Fruit fly (Drosophila melanogaster) whole organism, embryonic: ENCODE data around the gene CG7579.

Experiments used
- CG10209 ChIP-seq: fragments of 200-800 bp; sonication (Bioruptor generic); optimal IDR thresholded peaks from 3 replicates; lab custom pipeline; 2017; ENCODE audit warnings: missing biosample characterization, mild to moderate bottlenecking, missing genetic modification characterization, missing genetic modification reagents
- CG10267 ChIP-seq: fragments of 200-800 bp; sonication (Bioruptor generic); optimal IDR thresholded peaks from 2 replicates; lab custom pipeline; 2018; ENCODE audit warnings: missing biosample characterization, mild to moderate bottlenecking, missing genetic modification characterization, moderate library complexity
- CG10431 ChIP-seq: fragments of 200-800 bp; sonication (Bioruptor generic); optimal IDR thresholded peaks from 3 replicates; lab custom pipeline; 2018; ENCODE audit warnings: missing biosample characterization, mild to moderate bottlenecking, missing genetic modification characterization
- CG13296 ChIP-seq: fragments of 200-800 bp; sonication (Bioruptor generic); optimal IDR thresholded peaks from 3 replicates; lab custom pipeline; 2018; ENCODE audit warnings: missing biosample characterization, mild to moderate bottlenecking, missing genetic modification characterization
- CG13624 ChIP-seq: fragments of 200-800 bp; sonication (Bioruptor generic); optimal IDR thresholded peaks from 2 replicates; lab custom pipeline; 2016; ENCODE audit warnings: missing biosample characterization, missing genetic modification characterization
- CG1529 ChIP-seq: fragments of 200-800 bp; sonication (Bioruptor generic); optimal IDR thresholded peaks from 3 replicates; lab custom pipeline; 2018; ENCODE audit warnings: missing biosample characterization, missing genetic modification characterization
- CG16779 ChIP-seq: fragments of 200-800 bp; sonication (Bioruptor generic); IDR thresholded peaks from 2 replicates; pipeline ENCODE4 v1.3.6; 2022; ENCODE audit warnings: missing biosample characterization, missing genetic modification characterization
- CG18599 ChIP-seq: fragments of 200-800 bp; sonication (Bioruptor generic); optimal IDR thresholded peaks from 3 replicates; lab custom pipeline; 2017; ENCODE audit warnings: missing biosample characterization, missing genetic modification characterization, mild to moderate bottlenecking, moderate library complexity, missing genetic modification reagents
- CG18619 ChIP-seq: fragments of 200-800 bp; sonication (Bioruptor generic); optimal IDR thresholded peaks from 3 replicates; lab custom pipeline; 2017; ENCODE audit warnings: missing biosample characterization, mild to moderate bottlenecking, missing genetic modification characterization
- CG33557 ChIP-seq: fragments of 200-800 bp; sonication (Bioruptor generic); optimal IDR thresholded peaks from 2 replicates; lab custom pipeline; 2019; ENCODE audit warnings: missing biosample characterization, mild to moderate bottlenecking, missing genetic modification characterization, moderate library complexity
- CG4328 ChIP-seq: fragments of 200-800 bp; sonication (Bioruptor generic); optimal IDR thresholded peaks from 3 replicates; lab custom pipeline; 2017; ENCODE audit warnings: missing biosample characterization, missing genetic modification reagents, missing genetic modification characterization
- CG4820 ChIP-seq: fragments of 200-800 bp; sonication (Bioruptor generic); optimal IDR thresholded peaks from 3 replicates; lab custom pipeline; 2016; ENCODE audit warnings: missing biosample characterization, missing genetic modification characterization
- CG7963 ChIP-seq: fragments of 200-800 bp; sonication (Bioruptor generic); IDR thresholded peaks from 3 replicates; pipeline ENCODE4 v1.3.6; 2022; ENCODE audit warnings: missing biosample characterization, missing genetic modification characterization; ENCODE audit not compliant: partially characterized antibody
- CG7987 ChIP-seq: fragments of 200-800 bp; sonication (Bioruptor generic); optimal IDR thresholded peaks from 2 replicates; lab custom pipeline; 2018; ENCODE audit warnings: missing biosample characterization, mild to moderate bottlenecking, missing genetic modification characterization, moderate library complexity
- CG8281 ChIP-seq: fragments of 200-800 bp; sonication (Bioruptor generic); optimal IDR thresholded peaks from 2 replicates; lab custom pipeline; 2018; ENCODE audit warnings: missing biosample characterization, mild to moderate bottlenecking, missing genetic modification characterization, moderate library complexity
- CG8290 ChIP-seq, 3 experiments: fragments of 200-800 bp; sonication (Bioruptor generic); optimal IDR thresholded peaks; 2 replicates each; lab custom pipeline; 2016 to 2019; ENCODE audit warnings: missing biosample characterization in 3 of 3, missing genetic modification characterization in 3 of 3, mild to moderate bottlenecking in 2 of 3, moderate library complexity in 1 of 3
- CG9215 ChIP-seq: fragments of 200-800 bp; sonication (Bioruptor generic); IDR thresholded peaks from 2 replicates; pipeline ENCODE4 v1.3.6; 2022; ENCODE audit warnings: missing biosample characterization, missing genetic modification characterization
- CG9727 ChIP-seq: fragments of 200-800 bp; sonication (Bioruptor generic); optimal IDR thresholded peaks from 3 replicates; lab custom pipeline; 2017; ENCODE audit warnings: missing biosample characterization, mild to moderate bottlenecking, missing genetic modification characterization
- CTCF ChIP-seq: fragments of 200-800 bp; sonication (Bioruptor generic); optimal IDR thresholded peaks from 2 replicates; lab custom pipeline; 2017; ENCODE audit warnings: missing biosample characterization, mild to moderate bottlenecking, missing genetic modification characterization, moderate library complexity
- Dref ChIP-seq: fragments of 200-800 bp; sonication (Bioruptor generic); IDR thresholded peaks from 2 replicates; pipeline ENCODE4 v1.3.6; 2022; ENCODE audit warnings: missing biosample characterization, missing genetic modification characterization
- Fer1 ChIP-seq: fragments of 200-800 bp; sonication (Bioruptor generic); optimal IDR thresholded peaks from 2 replicates; lab custom pipeline; 2017; ENCODE audit warnings: missing biosample characterization, mild to moderate bottlenecking, missing genetic modification characterization
- Lhr ChIP-seq: fragments of 200-800 bp; sonication (Bioruptor generic); optimal IDR thresholded peaks from 3 replicates; lab custom pipeline; 2017; ENCODE audit warnings: mild to moderate bottlenecking, missing biosample characterization, missing genetic modification reagents, missing genetic modification characterization
- Lim3 ChIP-seq: fragments of 200-800 bp; sonication (Bioruptor generic); IDR thresholded peaks from 2 replicates; pipeline ENCODE4 v1.3.6; 2022; ENCODE audit warnings: missing biosample characterization, missing genetic modification characterization
- MESR4 ChIP-seq: fragments of 200-800 bp; sonication (Bioruptor generic); optimal IDR thresholded peaks from 2 replicates; lab custom pipeline; 2018; ENCODE audit warnings: missing biosample characterization, mild to moderate bottlenecking, missing genetic modification characterization, moderate library complexity
- MTF-1 ChIP-seq: fragments of 200-800 bp; sonication (Bioruptor generic); optimal IDR thresholded peaks from 2 replicates; lab custom pipeline; 2018; ENCODE audit warnings: missing biosample characterization, mild to moderate bottlenecking, missing genetic modification characterization, borderline replicate concordance
- Oli ChIP-seq: fragments of 200-800 bp; sonication (Bioruptor generic); optimal IDR thresholded peaks from 2 replicates; lab custom pipeline; 2018; ENCODE audit warnings: missing biosample characterization, mild to moderate bottlenecking, missing genetic modification characterization, moderate library complexity
- Six4 ChIP-seq: fragments of 200-800 bp; sonication (Bioruptor generic); optimal IDR thresholded peaks from 2 replicates; lab custom pipeline; 2016; ENCODE audit warnings: missing biosample characterization, missing genetic modification characterization
- Sox100B ChIP-seq: fragments of 200-800 bp; sonication (Bioruptor generic); optimal IDR thresholded peaks from 3 replicates; lab custom pipeline; 2018; ENCODE audit warnings: missing biosample characterization, mild to moderate bottlenecking, missing genetic modification characterization
- Sry-β ChIP-seq: fragments of 200-800 bp; sonication (Bioruptor generic); optimal IDR thresholded peaks from 2 replicates; lab custom pipeline; 2018; ENCODE audit warnings: missing biosample characterization, mild to moderate bottlenecking, missing genetic modification characterization, moderate library complexity
- Tbp ChIP-seq: fragments of >200 bp; optimal IDR thresholded peaks from 2 replicates; lab custom pipeline; 2018; ENCODE audit warnings: missing biosample characterization, missing genetic modification characterization
- cg ChIP-seq: fragments of 200-800 bp; sonication (Bioruptor generic); optimal IDR thresholded peaks from 3 replicates; lab custom pipeline; 2019; ENCODE audit warnings: missing biosample characterization, mild to moderate bottlenecking, missing genetic modification characterization, moderate library complexity
- ci ChIP-seq: fragments of 200-800 bp; sonication (Bioruptor generic); IDR thresholded peaks from 3 replicates; pipeline ENCODE4 v1.3.6; 2022; ENCODE audit warnings: missing biosample characterization, missing genetic modification characterization
- corto ChIP-seq: fragments of 200-800 bp; sonication (Bioruptor generic); optimal IDR thresholded peaks from 2 replicates; lab custom pipeline; 2016; ENCODE audit warnings: missing biosample characterization, mild to moderate bottlenecking, missing genetic modification characterization, moderate library complexity
- crp ChIP-seq, 2 experiments: fragments of 200-800 bp; sonication (Bioruptor generic); optimal IDR thresholded peaks; 2 replicates in 1 of 2; 3 replicates in 1 of 2; lab custom pipeline; 2017; ENCODE audit warnings: missing biosample characterization in 2 of 2, missing genetic modification characterization in 2 of 2, mild to moderate bottlenecking in 1 of 2, moderate library complexity in 1 of 2
- dmrt11E ChIP-seq: fragments of 200-800 bp; sonication (Bioruptor generic); optimal IDR thresholded peaks from 3 replicates; lab custom pipeline; 2018; ENCODE audit warnings: missing biosample characterization, mild to moderate bottlenecking, missing genetic modification characterization, moderate library complexity
- eve ChIP-seq, 2 experiments: fragments of >200 bp; optimal IDR thresholded peaks; 2 replicates each; lab custom pipeline; 2017; ENCODE audit warnings: missing biosample characterization in 2 of 2, missing genetic modification characterization in 2 of 2
- fd3F ChIP-seq: fragments of 200-800 bp; sonication (Bioruptor generic); optimal IDR thresholded peaks from 2 replicates; lab custom pipeline; 2018; ENCODE audit warnings: missing biosample characterization, mild to moderate bottlenecking, missing genetic modification characterization, moderate library complexity
- inv ChIP-seq: fragments of 200-800 bp; sonication (Bioruptor generic); IDR thresholded peaks from 2 replicates; pipeline ENCODE4 v1.3.6; 2022; ENCODE audit warnings: missing biosample characterization, missing genetic modification characterization; ENCODE audit not compliant: partially characterized antibody
- lab ChIP-seq: fragments of 200-800 bp; sonication (Bioruptor generic); optimal IDR thresholded peaks from 3 replicates; lab custom pipeline; 2017; ENCODE audit warnings: missing biosample characterization, missing genetic modification characterization, mild to moderate bottlenecking, moderate library complexity, missing genetic modification reagents
- lola ChIP-seq, 3 experiments: fragments of >200 bp in 2 of 3; fragments of 200-800 bp in 1 of 3; sonication (Bioruptor generic) in 1 of 3; optimal IDR thresholded peaks; 2 replicates each; lab custom pipeline; 2017 to 2019; ENCODE audit warnings: missing biosample characterization in 3 of 3, missing genetic modification characterization in 3 of 3, mild to moderate bottlenecking in 1 of 3, moderate library complexity in 1 of 3
- nerfin-2 ChIP-seq: fragments of 200-800 bp; sonication (Bioruptor generic); IDR thresholded peaks from 2 replicates; pipeline ENCODE4 v1.3.6; 2022; ENCODE audit warnings: missing biosample characterization, missing genetic modification characterization; ENCODE audit not compliant: partially characterized antibody
- p53 ChIP-seq: fragments of 200-800 bp; sonication (Bioruptor generic); optimal IDR thresholded peaks from 2 replicates; lab custom pipeline; 2016; ENCODE audit warnings: missing biosample characterization, missing genetic modification characterization
- pho ChIP-seq: fragments of 200-800 bp; sonication (Bioruptor generic); optimal IDR thresholded peaks from 2 replicates; lab custom pipeline; 2016; ENCODE audit warnings: missing biosample characterization, missing genetic modification characterization
- pita ChIP-seq: fragments of 200-800 bp; sonication (Bioruptor generic); optimal IDR thresholded peaks from 2 replicates; lab custom pipeline; 2017; ENCODE audit warnings: missing biosample characterization, mild to moderate bottlenecking, missing genetic modification characterization
- salm ChIP-seq: fragments of 200-800 bp; sonication (Bioruptor generic); optimal IDR thresholded peaks from 2 replicates; lab custom pipeline; 2018; ENCODE audit warnings: missing biosample characterization, mild to moderate bottlenecking, missing genetic modification characterization
- tna ChIP-seq: fragments of 200-800 bp; sonication (Bioruptor generic); IDR thresholded peaks from 2 replicates; pipeline ENCODE4 v1.3.6; 2022; ENCODE audit warnings: missing biosample characterization, missing genetic modification characterization; ENCODE audit not compliant: partially characterized antibody
- yki ChIP-seq: fragments of >200 bp; optimal IDR thresholded peaks from 3 replicates; lab custom pipeline; 2018
- zen2 ChIP-seq: fragments of 200-800 bp; sonication (Bioruptor generic); IDR thresholded peaks from 3 replicates; pipeline ENCODE4 v1.3.6; 2022; ENCODE audit warnings: missing biosample characterization, missing genetic modification characterization; ENCODE audit not compliant: partially characterized antibody

Gene CG7579

dm6 chr3L:15704250-15704985 lies 21.2 kb upstream of the CG7579 start (continued):
- TF ChIP-seq MESR4 (no peak), CG4820 (peak; percentile 69), tna (no peak), Sox100B (GFP tag; lab: Kevin White, UChicago) (peak; percentile 80), Six4 (GFP tag; lab: Kevin White, UChicago) (peak; percentile 60), CTCF (GFP tag; lab: Kevin White, UChicago) (no peak), inv (no peak), CG10267 (tag; lab: Kevin White, UChicago) (peak; percentile 59), Sry-β (GFP tag; lab: Kevin White, UChicago) (peak; percentile 12), Dref (no peak), Tbp (no peak), CG18619 (peak; percentile 69), dmrt11E (tag; lab: Kevin White, UChicago) (peak; percentile 85), pho (GFP tag; lab: Kevin White, UChicago) (no peak), Fer1 (peak; percentile 14), CG13296 (GFP tag; lab: Kevin White, UChicago) (no peak), MTF-1 (GFP tag; lab: Kevin White, UChicago) (no peak), CG16779 (no peak), CG18599 (GFP tag; lab: Kevin White, UChicago) (peak; percentile 39), lola (GFP tag; optimal IDR thresholded peaks at IDR 0.05; lab: Kevin White, UChicago) (peak in 1 of 3 experiments; percentile 85), Oli (tag; lab: Kevin White, UChicago) (peak; percentile 73), pita (GFP tag; lab: Kevin White, UChicago) (no peak), CG8290 (GFP tag; optimal IDR thresholded peaks at IDR 0.05; lab: Kevin White, UChicago) (no peak), CG8290 (tag; optimal IDR thresholded peaks at IDR 0.05; lab: Kevin White, UChicago) (no peak), fd3F (GFP tag; lab: Kevin White, UChicago) (no peak), corto (no peak), ci (0 out of 3 replicates have a peak, but pooled peaks have one; percentile 31), zen2 (GFP tag; lab: Robert Waterston, UW) (no peak), lab (GFP tag; lab: Kevin White, UChicago) (peak; percentile 30), cg (GFP tag; lab: Kevin White, UChicago) (peak; percentile 2), CG7963 (GFP tag; lab: Robert Waterston, UW) (no peak), nerfin-2 (GFP tag; lab: Robert Waterston, UW) (no peak), p53 (GFP tag; lab: Kevin White, UChicago) (no peak), CG13624 (no peak), crp (GFP tag; optimal IDR thresholded peaks at IDR 0.05; lab: Kevin White, UChicago) (peak in 1 of 2 experiments; percentile 4), CG4328 (GFP tag; lab: Kevin White, UChicago) (peak; percentile 24), CG10431 (GFP tag; lab: Kevin White, UChicago) (peak; percentile 56), CG9215 (GFP tag; lab: Robert Waterston, UW) (no peak), CG8281 (tag; lab: Kevin White, UChicago) (no peak), yki (lab: Kevin White, UChicago) (no peak), CG9727 (GFP tag; lab: Kevin White, UChicago) (peak; percentile 86), eve (GFP tag; optimal IDR thresholded peaks at IDR 0.05; lab: Kevin White, UChicago) (peak in 1 of 2 experiments; percentile 35), CG1529 (GFP tag; lab: Kevin White, UChicago) (peak; percentile 69), CG33557 (GFP tag; lab: Kevin White, UChicago) (peak; percentile 57), Lim3 (GFP tag; lab: Robert Waterston, UW) (no peak), CG10209 (GFP tag; lab: Kevin White, UChicago) (peak; percentile 62), CG7987 (GFP tag; lab: Kevin White, UChicago) (no peak), Lhr (GFP tag; lab: Kevin White, UChicago) (peak; percentile 50), salm (tag; lab: Kevin White, UChicago) (peak; percentile 27)
